Fruit fly (Drosophila melanogaster) whole organism, embryonic: Measurements from ENCODE around the gene CG42240.
A peak's percentile ranks its signal among the peaks of the same experiment; 100 is the strongest.

ENCODE experiments used
- Atf-2 ChIP-seq: fragments of 200-800 bp; sonication (Bioruptor generic); optimal IDR thresholded peaks from 2 replicates; lab custom pipeline; 2016; ENCODE audit warnings: missing biosample characterization, missing genetic modification characterization
- Bdp1 ChIP-seq: fragments of 200-800 bp; sonication (Bioruptor generic); optimal IDR thresholded peaks from 3 replicates; lab custom pipeline; 2016; ENCODE audit warnings: missing biosample characterization, missing genetic modification characterization
- CG10209 ChIP-seq: fragments of 200-800 bp; sonication (Bioruptor generic); optimal IDR thresholded peaks from 3 replicates; lab custom pipeline; 2017; ENCODE audit warnings: missing biosample characterization, mild to moderate bottlenecking, missing genetic modification characterization, missing genetic modification reagents
- CG12942 ChIP-seq: fragments of 200-800 bp; sonication (Bioruptor generic); optimal IDR thresholded peaks from 3 replicates; lab custom pipeline; 2016; ENCODE audit warnings: missing biosample characterization, missing genetic modification characterization
- CG17912 ChIP-seq: fragments of 200-800 bp; sonication (Bioruptor generic); optimal IDR thresholded peaks from 2 replicates; lab custom pipeline; 2018; ENCODE audit warnings: missing biosample characterization, mild to moderate bottlenecking, missing genetic modification characterization
- CG18599 ChIP-seq: fragments of 200-800 bp; sonication (Bioruptor generic); optimal IDR thresholded peaks from 3 replicates; lab custom pipeline; 2017; ENCODE audit warnings: missing biosample characterization, missing genetic modification characterization, mild to moderate bottlenecking, moderate library complexity, missing genetic modification reagents
- CG18619 ChIP-seq: fragments of 200-800 bp; sonication (Bioruptor generic); optimal IDR thresholded peaks from 3 replicates; lab custom pipeline; 2017; ENCODE audit warnings: missing biosample characterization, mild to moderate bottlenecking, missing genetic modification characterization
- CG2199 ChIP-seq: fragments of 200-800 bp; sonication (Bioruptor generic); IDR thresholded peaks from 3 replicates; pipeline ENCODE4 v1.3.6; 2022; ENCODE audit warnings: missing biosample characterization, missing genetic modification characterization
- CG32767 ChIP-seq: fragments of 200-800 bp; sonication (Bioruptor generic); IDR thresholded peaks from 2 replicates; pipeline ENCODE4 v1.3.6; 2022; ENCODE audit warnings: missing biosample characterization, missing genetic modification characterization
- CG6272 ChIP-seq: fragments of 200-800 bp; sonication (Bioruptor generic); IDR thresholded peaks from 2 replicates; pipeline ENCODE4 v1.3.6; 2022; ENCODE audit warnings: missing biosample characterization, missing genetic modification characterization
- CG6689 ChIP-seq: fragments of 200-800 bp; sonication (Bioruptor generic); IDR thresholded peaks from 2 replicates; pipeline ENCODE4 v1.3.6; 2022; ENCODE audit warnings: missing biosample characterization, missing genetic modification characterization
- CG7745 ChIP-seq: fragments of 200-800 bp; sonication (Bioruptor generic); optimal IDR thresholded peaks from 2 replicates; lab custom pipeline; 2018; ENCODE audit warnings: missing biosample characterization, mild to moderate bottlenecking, missing genetic modification characterization, moderate library complexity
- CG9215 ChIP-seq: fragments of 200-800 bp; sonication (Bioruptor generic); IDR thresholded peaks from 2 replicates; pipeline ENCODE4 v1.3.6; 2022; ENCODE audit warnings: missing biosample characterization, missing genetic modification characterization
- E2f1 ChIP-seq: fragments of 200-800 bp; sonication (Bioruptor generic); IDR thresholded peaks from 2 replicates; pipeline ENCODE4 v1.3.6; 2022; ENCODE audit warnings: missing biosample characterization, missing genetic modification characterization
- Ets97D ChIP-seq: fragments of 200-800 bp; sonication (Bioruptor generic); optimal IDR thresholded peaks from 3 replicates; lab custom pipeline; 2016; ENCODE audit warnings: missing biosample characterization, missing genetic modification characterization
- Fer2 ChIP-seq: fragments of 200-800 bp; sonication (Bioruptor generic); optimal IDR thresholded peaks from 2 replicates; lab custom pipeline; 2018; ENCODE audit warnings: missing biosample characterization, mild to moderate bottlenecking, missing genetic modification characterization, moderate library complexity
- Hr51 ChIP-seq, 2 experiments: fragments of 200-800 bp; sonication (Bioruptor generic); optimal IDR thresholded peaks; 2 replicates in 1 of 2; 3 replicates in 1 of 2; lab custom pipeline; 2016 to 2018; ENCODE audit warnings: missing biosample characterization in 2 of 2, missing genetic modification characterization in 2 of 2, mild to moderate bottlenecking in 1 of 2, moderate library complexity in 1 of 2
- Kr ChIP-seq: fragments of 200-800 bp; sonication (Bioruptor generic); optimal IDR thresholded peaks from 2 replicates; lab custom pipeline; 2017; ENCODE audit warnings: missing biosample characterization, mild to moderate bottlenecking, missing genetic modification characterization
- Mes4 ChIP-seq: fragments of 200-800 bp; sonication (Bioruptor generic); optimal IDR thresholded peaks from 2 replicates; lab custom pipeline; 2016; ENCODE audit warnings: missing biosample characterization, missing genetic modification characterization
- NfI ChIP-seq: fragments of 200-800 bp; sonication (Bioruptor generic); optimal IDR thresholded peaks from 3 replicates; lab custom pipeline; 2018; ENCODE audit warnings: missing biosample characterization, mild to moderate bottlenecking, missing genetic modification characterization, moderate library complexity
- Opbp ChIP-seq: fragments of 200-800 bp; sonication (Bioruptor generic); IDR thresholded peaks from 3 replicates; pipeline ENCODE4 v1.3.6; 2022; ENCODE audit warnings: missing biosample characterization, missing genetic modification characterization; ENCODE audit not compliant: partially characterized antibody
- Poxn ChIP-seq: fragments of 200-800 bp; sonication (Bioruptor generic); IDR thresholded peaks from 2 replicates; pipeline ENCODE4 v1.3.6; 2022; ENCODE audit warnings: missing biosample characterization, missing genetic modification characterization
- Side ChIP-seq: fragments of 200-800 bp; sonication (Bioruptor generic); optimal IDR thresholded peaks from 2 replicates; lab custom pipeline; 2016; ENCODE audit warnings: missing biosample characterization, missing genetic modification characterization
- Six4 ChIP-seq: fragments of 200-800 bp; sonication (Bioruptor generic); optimal IDR thresholded peaks from 2 replicates; lab custom pipeline; 2016; ENCODE audit warnings: missing biosample characterization, missing genetic modification characterization
- Sox100B ChIP-seq: fragments of 200-800 bp; sonication (Bioruptor generic); optimal IDR thresholded peaks from 3 replicates; lab custom pipeline; 2018; ENCODE audit warnings: missing biosample characterization, mild to moderate bottlenecking, missing genetic modification characterization
- ap ChIP-seq: fragments of 200-800 bp; sonication (Bioruptor generic); IDR thresholded peaks from 2 replicates; pipeline ENCODE4 v1.3.6; 2022; ENCODE audit warnings: missing biosample characterization, missing genetic modification characterization
- cato ChIP-seq: fragments of 200-800 bp; sonication (Bioruptor generic); optimal IDR thresholded peaks from 2 replicates; lab custom pipeline; 2016; ENCODE audit warnings: missing biosample characterization, missing genetic modification characterization, borderline replicate concordance
- corto ChIP-seq: fragments of 200-800 bp; sonication (Bioruptor generic); optimal IDR thresholded peaks from 2 replicates; lab custom pipeline; 2016; ENCODE audit warnings: missing biosample characterization, mild to moderate bottlenecking, missing genetic modification characterization, moderate library complexity
- crc ChIP-seq: fragments of 200-800 bp; sonication (Bioruptor generic); optimal IDR thresholded peaks from 2 replicates; lab custom pipeline; 2016; ENCODE audit warnings: missing biosample characterization, missing genetic modification characterization
- danr ChIP-seq: fragments of 200-800 bp; sonication (Bioruptor generic); IDR thresholded peaks from 2 replicates; pipeline ENCODE4 v1.3.6; 2022; ENCODE audit warnings: missing biosample characterization, missing genetic modification characterization
- ems ChIP-seq: fragments of 200-800 bp; sonication (Bioruptor generic); optimal IDR thresholded peaks from 3 replicates; lab custom pipeline; 2016; ENCODE audit warnings: missing biosample characterization, missing genetic modification characterization
- esg ChIP-seq: fragments of 200-800 bp; sonication (Bioruptor generic); conservative IDR thresholded peaks from 2 replicates; pipeline ENCODE4 v1.3.6; 2022; ENCODE audit warnings: missing biosample characterization, missing genetic modification characterization
- exex ChIP-seq: fragments of 200-800 bp; sonication (Bioruptor generic); optimal IDR thresholded peaks from 4 replicates; lab custom pipeline; 2018; ENCODE audit warnings: missing biosample characterization, mild to moderate bottlenecking, missing genetic modification characterization, moderate library complexity
- fu2 ChIP-seq: fragments of 200-800 bp; sonication (Bioruptor generic); optimal IDR thresholded peaks from 2 replicates; lab custom pipeline; 2016; ENCODE audit warnings: missing biosample characterization, missing genetic modification characterization
- gce ChIP-seq: fragments of 200-800 bp; sonication (Bioruptor generic); IDR thresholded peaks from 3 replicates; pipeline ENCODE4 v1.3.6; 2022; ENCODE audit warnings: missing biosample characterization, missing genetic modification characterization
- grn ChIP-seq: fragments of 200-800 bp; sonication (Bioruptor generic); optimal IDR thresholded peaks from 3 replicates; lab custom pipeline; 2017; ENCODE audit warnings: missing biosample characterization, missing genetic modification characterization
- ham ChIP-seq: fragments of 200-800 bp; sonication (Bioruptor generic); IDR thresholded peaks from 2 replicates; pipeline ENCODE4 v1.3.6; 2022; ENCODE audit warnings: missing biosample characterization, missing genetic modification characterization
- hbn ChIP-seq: fragments of 200-800 bp; sonication (Bioruptor generic); IDR thresholded peaks from 2 replicates; pipeline ENCODE4 v1.3.6; 2022; ENCODE audit warnings: missing biosample characterization, missing genetic modification characterization; ENCODE audit not compliant: partially characterized antibody
- jing ChIP-seq: fragments of 200-800 bp; sonication (Bioruptor generic); optimal IDR thresholded peaks from 2 replicates; lab custom pipeline; 2018; ENCODE audit warnings: missing biosample characterization, mild to moderate bottlenecking, missing genetic modification characterization
- kah ChIP-seq: fragments of 200-800 bp; sonication (Bioruptor generic); optimal IDR thresholded peaks from 2 replicates; lab custom pipeline; 2018; ENCODE audit warnings: missing biosample characterization, mild to moderate bottlenecking, missing genetic modification characterization
- lilli ChIP-seq: fragments of 200-800 bp; sonication (Bioruptor generic); optimal IDR thresholded peaks from 3 replicates; lab custom pipeline; 2016; ENCODE audit warnings: missing biosample characterization, missing genetic modification characterization
- maf-S ChIP-seq: fragments of 200-800 bp; sonication (Bioruptor generic); optimal IDR thresholded peaks from 2 replicates; lab custom pipeline; 2016; ENCODE audit warnings: missing biosample characterization, missing genetic modification characterization
- org-1 ChIP-seq: fragments of 200-800 bp; sonication (Bioruptor generic); optimal IDR thresholded peaks from 2 replicates; lab custom pipeline; 2017; ENCODE audit warnings: missing biosample characterization, missing genetic modification characterization
- pros ChIP-seq: fragments of 200-800 bp; sonication (Bioruptor generic); optimal IDR thresholded peaks from 3 replicates; lab custom pipeline; 2019; ENCODE audit warnings: missing biosample characterization, mild to moderate bottlenecking, missing genetic modification characterization, moderate library complexity
- sc ChIP-seq, 3 experiments: fragments of >200 bp in 2 of 3; fragments of 200-800 bp in 1 of 3; sonication (Bioruptor generic) in 1 of 3; optimal IDR thresholded peaks; 2 replicates in 2 of 3; 3 replicates in 1 of 3; lab custom pipeline; 2017; ENCODE audit warnings: mild to moderate bottlenecking in 1 of 3, missing biosample characterization in 1 of 3, missing genetic modification characterization in 1 of 3, missing genetic modification reagents in 1 of 3
- scrt ChIP-seq: fragments of 200-800 bp; sonication (Bioruptor generic); optimal IDR thresholded peaks from 2 replicates; lab custom pipeline; 2018; ENCODE audit warnings: missing biosample characterization, mild to moderate bottlenecking, missing genetic modification characterization, moderate library complexity
- sisA ChIP-seq: fragments of 200-800 bp; sonication (Bioruptor generic); IDR thresholded peaks from 2 replicates; pipeline ENCODE4 v1.3.6; 2022; ENCODE audit warnings: missing biosample characterization, missing genetic modification characterization
- slbo ChIP-seq: fragments of 200-800 bp; sonication (Bioruptor generic); IDR thresholded peaks from 2 replicates; pipeline ENCODE4 v1.3.6; 2022; ENCODE audit warnings: missing biosample characterization, missing genetic modification characterization
- tgo ChIP-seq: fragments of 200-800 bp; sonication (Bioruptor generic); IDR thresholded peaks from 3 replicates; pipeline ENCODE4 v1.3.6; 2022; ENCODE audit warnings: missing biosample characterization, missing genetic modification characterization
- wor ChIP-seq: fragments of 200-800 bp; sonication (Bioruptor generic); IDR thresholded peaks from 2 replicates; pipeline ENCODE4 v1.3.6; 2022; ENCODE audit warnings: missing biosample characterization, missing genetic modification characterization
- zfh1 ChIP-seq: fragments of 200-800 bp; sonication (Bioruptor generic); IDR thresholded peaks from 3 replicates; pipeline ENCODE4 v1.3.6; 2022; ENCODE audit warnings: missing biosample characterization, missing genetic modification characterization
- zfh2 ChIP-seq: fragments of 200-800 bp; sonication (Bioruptor generic); optimal IDR thresholded peaks from 2 replicates; lab custom pipeline; 2016; ENCODE audit warnings: missing biosample characterization, missing genetic modification characterization

The CG42240 gene

dm6 chrX:6310408-6310807 lies 20.2 kb upstream of the CG42240 start (continued):
- TF ChIP-seq esg (GFP tag; lab: Robert Waterston, UW), result 0 out of 2 replicates have a peak, but pooled peaks have one; percentile 6
- no peak for TF ChIP-seq kah
- TF ChIP-seq scrt (GFP tag; lab: Kevin White, UChicago), result peak; percentile 5
- peak; percentile 48 for TF ChIP-seq sisA
- no peak for TF ChIP-seq exex (tag; lab: Kevin White, UChicago)
- TF ChIP-seq CG17912 (GFP tag; lab: Kevin White, UChicago), result no peak
- TF ChIP-seq hbn (GFP tag; lab: Robert Waterston, UW), result no peak
- no peak for TF ChIP-seq CG6272 (GFP tag; lab: Robert Waterston, UW)
- no peak for TF ChIP-seq org-1
- no peak for TF ChIP-seq pros (GFP tag; lab: Kevin White, UChicago)
- no peak for TF ChIP-seq maf-S (GFP tag; lab: Kevin White, UChicago)
- no peak for TF ChIP-seq Fer2 (tag; lab: Kevin White, UChicago)
- no peak for TF ChIP-seq Six4 (GFP tag; lab: Kevin White, UChicago)
- no peak for TF ChIP-seq corto (GFP tag; lab: Kevin White, UChicago)
- no peak for TF ChIP-seq wor (GFP tag; lab: Robert Waterston, UW)
- TF ChIP-seq lilli (GFP tag; lab: Kevin White, UChicago), result no peak
- TF ChIP-seq jing (GFP tag; lab: Kevin White, UChicago), result no peak
- no peak for TF ChIP-seq zfh2 (GFP tag; lab: Kevin White, UChicago)
- TF ChIP-seq CG18619 (GFP tag; lab: Kevin White, UChicago), result no peak
- TF ChIP-seq Sox100B (GFP tag; lab: Kevin White, UChicago), result no peak
- TF ChIP-seq CG32767 (GFP tag; lab: Robert Waterston, UW), result no peak
- TF ChIP-seq Side (GFP tag; lab: Kevin White, UChicago), result no peak
- TF ChIP-seq fu2 (GFP tag; lab: Kevin White, UChicago), result no peak
- TF ChIP-seq NfI (GFP tag; lab: Kevin White, UChicago), result no peak
- peak; percentile 49 for TF ChIP-seq CG18599 (GFP tag; lab: Kevin White, UChicago)
- no peak for TF ChIP-seq crc (GFP tag; lab: Kevin White, UChicago)
- TF ChIP-seq ham (GFP tag; lab: Robert Waterston, UW), result no peak
- TF ChIP-seq Hr51 (GFP tag; optimal IDR thresholded peaks at IDR 0.05; lab: Kevin White, UChicago), result peak in 1 of 2 experiments; percentile 46
- TF ChIP-seq gce (GFP tag; lab: Robert Waterston, UW), result no peak
- TF ChIP-seq slbo (GFP tag; lab: Robert Waterston, UW), result peak; percentile 40
- TF ChIP-seq tgo (GFP tag; lab: Robert Waterston, UW), result no peak
- TF ChIP-seq CG10209, result no peak
- no peak for TF ChIP-seq sc (optimal IDR thresholded peaks at IDR 0.05; lab: Kevin White, UChicago)
- no peak for TF ChIP-seq sc (GFP tag; optimal IDR thresholded peaks at IDR 0.05; lab: Kevin White, UChicago)
- no peak for TF ChIP-seq Bdp1 (GFP tag; lab: Kevin White, UChicago)
- no peak for TF ChIP-seq CG7745 (tag; lab: Kevin White, UChicago)
- no peak for TF ChIP-seq Ets97D (GFP tag; lab: Kevin White, UChicago)
- TF ChIP-seq CG12942, result no peak
- 0 out of 3 replicates have a peak, but pooled peaks have one; percentile 22 for TF ChIP-seq zfh1 (GFP tag; lab: Robert Waterston, UW)
- TF ChIP-seq danr, result no peak
- TF ChIP-seq CG6689 (GFP tag; lab: Robert Waterston, UW), result 0 out of 2 replicates have a peak, but pooled peaks have one; percentile 14
- no peak for TF ChIP-seq CG2199 (GFP tag; lab: Robert Waterston, UW)
- TF ChIP-seq cato (GFP tag; lab: Kevin White, UChicago), result no peak
- TF ChIP-seq Opbp (GFP tag; lab: Robert Waterston, UW), result no peak
- no peak for TF ChIP-seq ap (GFP tag; lab: Robert Waterston, UW)
- no peak for TF ChIP-seq Poxn (GFP tag; lab: Robert Waterston, UW)
- no peak for TF ChIP-seq E2f1
- TF ChIP-seq Kr (GFP tag; lab: Kevin White, UChicago), result no peak
- no peak for TF ChIP-seq grn
- TF ChIP-seq CG9215 (GFP tag; lab: Robert Waterston, UW), result no peak
- TF ChIP-seq ems (GFP tag; lab: Kevin White, UChicago), result no peak
- TF ChIP-seq Atf-2 (GFP tag; lab: Kevin White, UChicago), result no peak
- no peak for TF ChIP-seq Mes4 (GFP tag; lab: Kevin White, UChicago)
